Fruit fly (Drosophila melanogaster): ENCODE measurements around the gene zormin.

zormin gene

DNA sequence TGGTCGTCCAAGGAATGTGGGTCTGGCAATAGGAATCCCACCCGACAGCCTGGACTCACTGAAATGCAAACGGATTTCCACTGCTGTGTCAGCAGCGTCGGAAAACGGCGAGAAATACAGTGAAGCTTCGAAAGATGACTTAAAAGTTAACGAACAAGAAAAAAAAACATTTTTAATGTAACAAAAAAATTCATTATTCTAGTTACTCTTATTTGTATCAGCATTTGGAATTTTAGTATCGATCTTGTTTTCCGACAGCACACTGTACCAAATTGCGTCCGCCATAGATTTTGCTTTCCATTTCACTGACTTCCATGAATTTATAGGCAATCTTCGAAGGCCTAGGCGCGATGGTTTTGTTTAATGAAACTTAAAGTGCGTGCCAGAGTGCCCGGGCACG is 13.3 kb upstream of the zormin start (continued):
- TF ChIP-seq unc-4 (GFP tag; IDR thresholded peaks at IDR 0.05; ENCODE audit: partially characterized antibody) (no peak), Sry-β (GFP tag; optimal IDR thresholded peaks at IDR 0.05) (no peak), CG9797 (GFP tag; optimal IDR thresholded peaks at IDR 0.05) (no peak), Ssrp (tag; optimal IDR thresholded peaks at IDR 0.05) (no peak), vfl (GFP tag; optimal IDR thresholded peaks at IDR 0.05) (no peak), tx (GFP tag; optimal IDR thresholded peaks at IDR 0.05) (no peak), al (GFP tag; IDR thresholded peaks at IDR 0.05) (no peak), MTF-1 (GFP tag; optimal IDR thresholded peaks at IDR 0.05; ENCODE audit: borderline replicate concordance) (no peak), CG3995 (GFP tag; optimal IDR thresholded peaks at IDR 0.05) (no peak), HLH54F (GFP tag; optimal IDR thresholded peaks at IDR 0.05) (no peak), Hsf (GFP tag; optimal IDR thresholded peaks at IDR 0.05) (peak; percentile 4), CG1529 (GFP tag; optimal IDR thresholded peaks at IDR 0.05) (no peak), usp (GFP tag; optimal IDR thresholded peaks at IDR 0.05) (no peak), CG15696 (tag; optimal IDR thresholded peaks at IDR 0.05) (no peak), ap (GFP tag; IDR thresholded peaks at IDR 0.05) (no peak), CG17359 (tag; optimal IDR thresholded peaks at IDR 0.05) (peak; percentile 25), crp (GFP tag; optimal IDR thresholded peaks at IDR 0.05) (no peak), da (GFP tag; optimal IDR thresholded peaks at IDR 0.05) (no peak), twi (tag; optimal IDR thresholded peaks at IDR 0.05) (no peak), croc (GFP tag; conservative IDR thresholded peaks at IDR 0.05) (0 out of 3 replicates have a peak, but pooled peaks have one; percentile 14), CG32772 (GFP tag; IDR thresholded peaks at IDR 0.05) (peak; percentile 58), dati (GFP tag; IDR thresholded peaks at IDR 0.05) (no peak), dysf (GFP tag; IDR thresholded peaks at IDR 0.05) (peak; percentile 64), Bteb2 (GFP tag; optimal IDR thresholded peaks at IDR 0.05) (no peak), salm (tag; optimal IDR thresholded peaks at IDR 0.05) (no peak), trh (GFP tag; optimal IDR thresholded peaks at IDR 0.05) (no peak), schlank (tag; optimal IDR thresholded peaks at IDR 0.05) (no peak), CG12071 (GFP tag; optimal IDR thresholded peaks at IDR 0.05) (no peak), dpn (GFP tag; optimal IDR thresholded peaks at IDR 0.05) (no peak), CG9876 (GFP tag; optimal IDR thresholded peaks at IDR 0.05) (no peak), CG14050 (GFP tag; IDR thresholded peaks at IDR 0.05) (no peak), ci (GFP tag; IDR thresholded peaks at IDR 0.05) (peak; percentile 69; the same call in 1 of the 3 replicates), CG6654 (GFP tag; optimal IDR thresholded peaks at IDR 0.05) (no peak), cwo (GFP tag; optimal IDR thresholded peaks at IDR 0.05) (no peak), shn (GFP tag; optimal IDR thresholded peaks at IDR 0.05) (no peak), CG2120 (GFP tag; optimal IDR thresholded peaks at IDR 0.05) (peak; percentile 35), CG18599 (GFP tag; optimal IDR thresholded peaks at IDR 0.05) (peak; percentile 28), CG11456 (GFP tag; IDR thresholded peaks at IDR 0.05) (0 out of 3 replicates have a peak, but pooled peaks have one; percentile 41), CG42726 (GFP tag; IDR thresholded peaks at IDR 0.05; ENCODE audit: partially characterized antibody) (no peak), rib (GFP tag; IDR thresholded peaks at IDR 0.05) (no peak), Mrtf (GFP tag; IDR thresholded peaks at IDR 0.05) (peak; percentile 53; the same call in 1 of the 3 replicates), phol (tag; optimal IDR thresholded peaks at IDR 0.05) (no peak), CG12769 (tag; optimal IDR thresholded peaks at IDR 0.05) (no peak), CG11723 (GFP tag; optimal IDR thresholded peaks at IDR 0.05) (no peak), nerfin-2 (GFP tag; IDR thresholded peaks at IDR 0.05; ENCODE audit: partially characterized antibody) (no peak), Eip74EF (GFP tag; optimal IDR thresholded peaks at IDR 0.05) (no peak), gfzf (GFP tag; optimal IDR thresholded peaks at IDR 0.05) (no peak), Lhr (GFP tag; optimal IDR thresholded peaks at IDR 0.05) (no peak), CG10274 (GFP tag; optimal IDR thresholded peaks at IDR 0.05) (no peak), CG8089 (GFP tag; optimal IDR thresholded peaks at IDR 0.05) (no peak), row (GFP tag; IDR thresholded peaks at IDR 0.05) (peak; percentile 60)

Data from whole organism, embryonic.